Worm (Caenorhabditis elegans) whole organism, young adult: ENCODE results near the gene spi-1.

Source experiments
- aptf-3 ChIP-seq: fragments of 200-800 bp; sonication (Bioruptor generic); IDR thresholded peaks from 2 replicates; pipeline ENCODE4 v1.3.6; 2022; ENCODE audit warnings: missing genetic modification characterization, missing compliant biosample characterization
- dpl-1 ChIP-seq: fragments of 150-350 bp; optimal IDR thresholded peaks from 2 replicates; lab custom pipeline; 2014; ENCODE audit warnings: missing biosample characterization, missing genetic modification reagents, missing genetic modification characterization
- madf-10 ChIP-seq: sonication (generic microtip); optimal IDR thresholded peaks from 2 replicates; lab custom pipeline; 2016; ENCODE audit warnings: mild to moderate bottlenecking, missing genetic modification characterization, missing compliant biosample characterization
- madf-8 ChIP-seq: fragments of 200-800 bp; sonication (Bioruptor generic); conservative IDR thresholded peaks from 2 replicates; pipeline ENCODE4 v1.3.6; 2022; ENCODE audit warnings: missing genetic modification reagents, missing genetic modification characterization, missing compliant biosample characterization
- tbp1 ChIP-seq: fragments of 200-800 bp; sonication (Bioruptor generic); optimal IDR thresholded peaks from 2 replicates; lab custom pipeline; 2018; ENCODE audit warnings: mild to moderate bottlenecking, missing genetic modification characterization, missing compliant biosample characterization

ce11 chrII:7530944-7531343, 34.9 kb downstream of the spi-1 start, which contains the start of gene wrt-1:
- TF ChIP-seq madf-10 (tag; lab: Kevin White, UChicago) (no peak), tbp1 (GFP tag; lab: Kevin White, UChicago) (no peak), madf-8 (no peak), dpl-1 (GFP tag; lab: Kevin White, UChicago) (no peak), aptf-3 (GFP tag; lab: Robert Waterston, UW) (no peak)
